Worm (Caenorhabditis elegans) whole organism, L2 larva: ENCODE results near the gene msp-49.
"Not testable (repeated sequence)": the region's sequence is repeated elsewhere in the genome, so short reads cannot be mapped to it uniquely, and the experiment has no call there.

Experiments
- C34F6.9 ChIP-seq: fragments of 150-350 bp; optimal IDR thresholded peaks from 2 replicates; lab custom pipeline; 2014; ENCODE audit warnings: missing biosample characterization, missing genetic modification characterization
- F13H6.1 ChIP-seq: sonication (generic microtip); optimal IDR thresholded peaks from 2 replicates; lab custom pipeline; 2016; ENCODE audit warnings: missing genetic modification characterization, missing compliant biosample characterization
- R02D3.7 ChIP-seq: fragments of 150-350 bp; optimal IDR thresholded peaks from 2 replicates; lab custom pipeline; 2014; ENCODE audit warnings: missing biosample characterization, missing genetic modification characterization
- Y55F3AM.14 ChIP-seq: fragments of 200-800 bp; sonication (Bioruptor generic); optimal IDR thresholded peaks from 2 replicates; lab custom pipeline; 2018; ENCODE audit warnings: mild to moderate bottlenecking, missing genetic modification characterization, missing compliant biosample characterization
- alr-1 ChIP-seq: fragments of 150-350 bp; optimal IDR thresholded peaks from 2 replicates; lab custom pipeline; 2014; ENCODE audit warnings: missing biosample characterization, missing genetic modification characterization
- aly-2 ChIP-seq: fragments of 150-350 bp; optimal IDR thresholded peaks from 2 replicates; lab custom pipeline; 2014; ENCODE audit warnings: missing biosample characterization, missing genetic modification characterization
- ceh-16 ChIP-seq: fragments of 150-350 bp; optimal IDR thresholded peaks from 2 replicates; lab custom pipeline; 2014; ENCODE audit warnings: missing biosample characterization, missing genetic modification characterization
- ceh-82 ChIP-seq: fragments of 150-350 bp; optimal IDR thresholded peaks from 2 replicates; lab custom pipeline; 2014; ENCODE audit warnings: missing biosample characterization, missing genetic modification characterization
- crh-2 ChIP-seq: sonication (generic microtip); optimal IDR thresholded peaks from 2 replicates; lab custom pipeline; 2017; ENCODE audit warnings: missing biosample characterization, missing genetic modification characterization
- dmd-4 ChIP-seq: sonication (generic microtip); optimal IDR thresholded peaks from 2 replicates; lab custom pipeline; 2017; ENCODE audit warnings: missing biosample characterization, missing genetic modification characterization
- elt-1 ChIP-seq: fragments of 150-350 bp; optimal IDR thresholded peaks from 2 replicates; lab custom pipeline; 2014; ENCODE audit warnings: missing biosample characterization, missing genetic modification characterization
- fos-1 ChIP-seq: fragments of 150-350 bp; optimal IDR thresholded peaks from 2 replicates; lab custom pipeline; 2014; ENCODE audit warnings: missing biosample characterization, missing genetic modification characterization
- gmeb-1 ChIP-seq: fragments of 150-350 bp; optimal IDR thresholded peaks from 2 replicates; lab custom pipeline; 2014; ENCODE audit warnings: missing biosample characterization, missing genetic modification characterization
- lin-13 ChIP-seq: fragments of 150-350 bp; optimal IDR thresholded peaks from 2 replicates; lab custom pipeline; 2014; ENCODE audit warnings: missing biosample characterization, missing genetic modification reagents, missing genetic modification characterization
- lin-39 ChIP-seq: fragments of 150-350 bp; optimal IDR thresholded peaks from 2 replicates; lab custom pipeline; 2014; ENCODE audit warnings: missing biosample characterization, missing genetic modification reagents, missing genetic modification characterization
- mbf-1 ChIP-seq: sonication (generic microtip); optimal IDR thresholded peaks from 2 replicates; lab custom pipeline; 2017; ENCODE audit warnings: missing biosample characterization, missing genetic modification characterization
- mdl-1 ChIP-seq, 2 experiments: fragments of 150-350 bp in 1 of 2; sonication (generic microtip) in 1 of 2; optimal IDR thresholded peaks; 2 replicates each; lab custom pipeline; 2017; ENCODE audit warnings: missing biosample characterization in 2 of 2, missing genetic modification characterization in 2 of 2
- nhr-10 ChIP-seq: sonication (generic microtip); optimal IDR thresholded peaks from 2 replicates; lab custom pipeline; 2017; ENCODE audit warnings: missing biosample characterization, missing genetic modification characterization
- nhr-11 ChIP-seq: fragments of 150-350 bp; optimal IDR thresholded peaks from 2 replicates; lab custom pipeline; 2014; ENCODE audit warnings: missing biosample characterization, missing genetic modification characterization
- nhr-12 ChIP-seq: fragments of 150-350 bp; optimal IDR thresholded peaks from 2 replicates; lab custom pipeline; 2014; ENCODE audit warnings: missing biosample characterization, missing genetic modification characterization
- nhr-25 ChIP-seq: fragments of 150-350 bp; sonication (generic microtip); optimal IDR thresholded peaks from 3 replicates; lab custom pipeline; 2014; ENCODE audit warnings: missing biosample characterization, missing genetic modification characterization
- nhr-77 ChIP-seq: fragments of 150-350 bp; optimal IDR thresholded peaks from 2 replicates; lab custom pipeline; 2014; ENCODE audit warnings: missing biosample characterization, missing genetic modification characterization
- peb-1 ChIP-seq: fragments of 150-350 bp; optimal IDR thresholded peaks from 2 replicates; lab custom pipeline; 2014; ENCODE audit warnings: missing biosample characterization, missing genetic modification characterization
- sem-4 ChIP-seq: fragments of 150-350 bp; optimal IDR thresholded peaks from 2 replicates; lab custom pipeline; 2014; ENCODE audit warnings: missing biosample characterization, missing genetic modification reagents, missing genetic modification characterization
- snpc-4 ChIP-seq: fragments of 150-350 bp; optimal IDR thresholded peaks from 2 replicates; lab custom pipeline; 2014; ENCODE audit warnings: missing biosample characterization, missing genetic modification characterization
- unc-55 ChIP-seq: fragments of 150-350 bp; sonication (generic microtip); optimal IDR thresholded peaks from 3 replicates; lab custom pipeline; 2014; ENCODE audit warnings: missing biosample characterization, missing genetic modification reagents, missing genetic modification characterization
- ztf-11 ChIP-seq: sonication (generic microtip); optimal IDR thresholded peaks from 2 replicates; lab custom pipeline; 2017; ENCODE audit warnings: missing biosample characterization, missing genetic modification characterization
- ztf-4 ChIP-seq: fragments of 150-350 bp; optimal IDR thresholded peaks from 2 replicates; lab custom pipeline; 2014; ENCODE audit warnings: missing biosample characterization, missing genetic modification characterization

Gene msp-49

DNA sequence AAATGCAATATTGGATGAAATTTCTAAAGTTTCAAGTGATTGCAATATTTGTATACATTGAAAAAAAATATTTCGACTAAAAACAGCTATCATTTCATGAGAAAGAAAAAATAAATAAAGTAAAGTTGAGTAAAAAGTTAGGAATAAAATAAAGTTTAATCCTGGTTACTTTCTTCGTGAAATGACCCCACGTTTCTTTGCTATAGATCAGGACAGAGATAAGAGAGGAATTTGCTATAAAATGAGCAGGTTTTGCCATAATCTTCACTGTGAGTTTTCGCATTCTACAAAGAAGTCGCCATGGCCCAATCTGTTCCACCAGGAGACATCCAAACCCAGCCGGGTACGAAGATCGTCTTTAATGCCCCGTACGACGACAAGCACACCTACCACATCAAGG is at the start of gene msp-49:
Gene msp-49, plus strand, starts transcription at position 301 of the 400 bp plus-strand sequence.
- TF ChIP-seq alr-1 (tag; lab: Kevin White, UChicago) (no peak), peb-1 (tag; lab: Kevin White, UChicago) (no peak), nhr-10 (tag; lab: Kevin White, UChicago) (no peak), mdl-1 (tag; optimal IDR thresholded peaks at IDR 0.05; lab: Kevin White, UChicago) (no peak), lin-39 (tag; lab: Kevin White, UChicago) (no peak), aly-2 (tag; lab: Kevin White, UChicago) (no peak), mbf-1 (tag; lab: Kevin White, UChicago) (no peak), sem-4 (tag; lab: Kevin White, UChicago) (no peak), crh-2 (tag; lab: Kevin White, UChicago) (no peak), elt-1 (tag; lab: Kevin White, UChicago) (no peak)
- TF ChIP-seq, all 48 proteins: peak for 0

DNA sequence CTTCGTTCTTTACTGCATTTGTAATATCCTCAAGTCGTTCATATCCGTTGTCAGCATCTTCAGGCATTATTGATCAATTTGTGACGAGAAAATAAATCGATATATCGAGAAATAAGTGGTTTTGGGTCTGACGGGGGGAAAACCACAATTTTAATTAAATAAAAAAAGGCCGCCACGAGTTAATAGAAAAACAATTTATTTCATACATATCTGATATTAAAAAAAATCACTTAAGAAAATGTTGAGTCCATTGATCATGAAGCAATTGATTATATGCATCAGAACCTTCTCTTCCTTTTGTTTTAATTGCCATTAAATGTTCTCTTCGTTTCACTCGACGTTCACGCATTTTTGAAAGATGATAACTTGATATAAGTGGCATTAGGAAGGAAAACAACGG is 45.8 kb upstream of the msp-49 start, which contains the start of gene F58A6.5:
Gene F58A6.5, minus strand, starts transcription at position 101 of the 400 bp plus-strand sequence.
- TF ChIP-seq F13H6.1, result no peak

DNA sequence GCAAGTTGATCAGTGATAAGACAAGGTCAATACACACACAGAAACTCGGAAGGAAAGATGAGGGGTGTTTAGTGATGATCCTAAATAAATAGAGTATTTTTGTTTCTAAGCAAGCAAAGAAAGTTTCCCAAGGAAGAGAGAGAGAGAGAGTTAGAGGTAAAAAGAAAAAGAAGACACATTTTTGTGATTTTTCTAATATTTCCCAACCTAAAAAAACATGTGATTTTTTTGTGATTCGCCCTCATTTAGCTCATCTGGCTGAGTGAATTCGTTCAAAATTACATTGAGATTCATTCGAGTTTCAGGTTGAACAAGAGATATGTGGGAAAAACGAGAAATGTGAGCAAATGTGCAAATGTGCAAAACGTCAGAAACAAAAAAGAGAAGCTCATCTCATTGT is 43.3 kb upstream of the msp-49 start, which contains the start of gene srb-16:
Gene srb-16, minus strand, starts transcription at position 101 of the 400 bp plus-strand sequence.
- TF ChIP-seq unc-55 (GFP tag; lab: Kevin White, UChicago), result no peak
- TF ChIP-seq ceh-82, result no peak
- TF ChIP-seq sem-4 (tag; lab: Kevin White, UChicago), result no peak
- no peak for TF ChIP-seq F13H6.1
- TF ChIP-seq snpc-4 (tag; lab: Kevin White, UChicago), result no peak
- TF ChIP-seq nhr-12 (tag; lab: Kevin White, UChicago), result no peak
- TF ChIP-seq, all 48 proteins: peak for 0

DNA sequence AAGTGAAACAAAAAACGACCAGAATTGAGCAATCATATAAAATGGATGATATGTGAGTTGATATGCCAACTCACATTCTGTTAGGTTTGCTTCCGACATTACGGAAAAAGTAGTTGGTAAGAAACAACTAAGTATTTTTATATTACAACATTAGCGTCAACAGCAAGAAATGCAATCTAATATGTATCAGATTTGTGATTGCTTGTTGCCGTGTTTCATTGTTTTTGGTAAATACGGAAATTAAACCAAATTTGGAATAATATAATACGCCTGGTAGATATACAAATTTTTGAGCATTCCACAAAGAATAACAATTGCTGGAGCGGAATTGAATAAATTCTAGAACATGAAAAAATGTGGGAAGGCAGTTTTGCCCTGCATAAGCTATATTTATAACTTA is 39.6 kb upstream of the msp-49 start, which contains the start of gene srb-12:
Gene srb-12, minus strand, starts transcription at position 101 of the 400 bp plus-strand sequence.
- TF ChIP-seq lin-39 (tag; lab: Kevin White, UChicago) (no peak), nhr-25 (tag; lab: Kevin White, UChicago) (no peak), ztf-4 (no peak), elt-1 (tag; lab: Kevin White, UChicago) (no peak)

DNA sequence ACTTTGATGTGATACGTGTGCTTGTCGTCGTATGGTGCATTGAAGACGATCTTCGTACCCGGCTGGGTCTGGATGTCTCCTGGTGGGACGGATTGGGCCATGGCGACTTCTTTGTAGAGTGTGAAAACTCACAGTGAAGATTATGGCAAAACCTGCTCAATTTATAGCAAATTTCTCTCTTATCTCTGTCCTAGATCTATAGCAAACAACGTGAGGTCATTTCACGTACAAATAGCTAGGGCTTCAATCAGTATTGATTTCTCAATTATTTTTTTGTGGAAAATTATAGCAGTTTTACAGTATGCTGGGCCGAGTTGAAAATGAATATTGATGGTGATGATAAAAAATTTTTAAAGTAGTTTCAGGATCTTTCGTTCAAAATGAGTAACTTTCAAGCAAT is 37.2 kb upstream of the msp-49 start, which contains the start of gene msp-45:
Gene msp-45, minus strand, starts transcription at position 101 of the 400 bp plus-strand sequence.
- no peak for TF ChIP-seq Y55F3AM.14 (GFP tag; lab: Kevin White, UChicago)
- TF ChIP-seq dmd-4 (tag; lab: Kevin White, UChicago), result no peak
- TF ChIP-seq R02D3.7 (tag; lab: Kevin White, UChicago), result no peak
- TF ChIP-seq lin-39 (tag; lab: Kevin White, UChicago), result no peak

DNA sequence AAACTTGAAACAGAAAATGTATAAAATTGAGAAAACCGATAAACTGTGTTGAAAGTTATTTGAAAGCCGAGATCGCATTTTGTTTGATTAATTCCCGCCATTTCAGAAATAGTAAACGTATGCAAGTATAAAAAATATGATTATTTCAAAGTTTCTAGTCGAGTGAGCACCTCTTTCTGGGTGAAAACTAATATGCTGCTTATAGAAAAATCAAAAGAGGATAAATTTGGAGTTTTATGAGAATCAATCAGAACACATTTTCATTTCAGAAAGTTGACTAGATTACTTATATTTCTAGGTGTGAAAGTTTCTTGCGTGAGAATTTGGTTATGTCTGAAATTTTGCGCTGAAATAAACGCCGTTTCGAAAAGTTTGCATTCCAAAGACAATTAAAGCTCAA is 36.6 kb upstream of the msp-49 start, which contains the start of gene srb-13:
Gene srb-13, minus strand, starts transcription at position 101 of the 400 bp plus-strand sequence.
- TF ChIP-seq ceh-82 (no peak), alr-1 (tag; lab: Kevin White, UChicago) (no peak), ztf-11 (tag; lab: Kevin White, UChicago) (no peak), snpc-4 (tag; lab: Kevin White, UChicago) (no peak), F13H6.1 (no peak), elt-1 (tag; lab: Kevin White, UChicago) (no peak), fos-1 (tag; lab: Kevin White, UChicago) (no peak), ceh-16 (tag; lab: Kevin White, UChicago) (no peak), lin-13 (GFP tag; lab: Kevin White, UChicago) (no peak), mdl-1 (tag; optimal IDR thresholded peaks at IDR 0.05; lab: Kevin White, UChicago) (no peak)

DNA sequence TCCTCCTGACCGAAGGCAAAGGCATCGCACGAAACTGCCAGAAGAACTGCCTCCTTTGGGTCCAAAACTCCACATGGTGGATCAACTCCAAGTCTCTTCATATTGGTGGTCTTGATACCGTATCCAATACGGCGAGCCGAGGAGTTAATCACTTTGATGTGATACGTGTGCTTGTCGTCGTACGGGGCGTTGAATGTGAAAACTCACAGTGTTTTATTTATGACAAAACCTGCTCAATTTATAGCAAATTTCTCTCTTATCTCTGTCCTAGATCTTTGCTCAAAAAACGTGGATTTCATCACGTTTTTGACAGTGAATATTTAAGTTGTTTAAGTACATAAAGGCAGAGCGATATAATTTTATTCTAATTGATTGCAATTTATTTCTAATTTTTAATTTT is 35.4 kb upstream of the msp-49 start, which contains the start of gene F58A6.9:
Gene F58A6.9, minus strand, starts transcription at position 101 of the 400 bp plus-strand sequence.
- TF ChIP-seq gmeb-1 (tag; lab: Kevin White, UChicago); aly-2 (tag; lab: Kevin White, UChicago); nhr-11: not testable (repeated sequence)

DNA sequence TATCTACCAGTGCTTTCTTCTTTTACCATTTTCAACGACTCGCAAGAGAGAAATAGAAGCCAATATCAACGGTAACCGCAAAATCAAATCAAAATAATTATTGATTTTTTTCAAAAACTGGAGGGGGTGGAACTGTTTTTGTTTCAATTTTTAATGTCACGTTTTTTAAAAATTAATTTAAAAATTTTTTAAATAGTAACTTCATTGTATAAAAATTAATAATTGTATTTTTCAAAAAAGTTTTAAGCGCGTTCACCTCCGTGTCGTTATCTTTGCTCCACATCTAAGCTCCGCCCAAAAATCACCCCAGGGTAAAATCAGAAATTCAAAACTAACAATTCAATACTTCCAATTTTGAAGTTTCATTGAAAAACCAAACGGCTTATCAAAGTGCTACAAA is 33.1 kb upstream of the msp-49 start, which contains the start of gene C27D6.11:
Gene C27D6.11, minus strand, starts transcription at position 101 of the 400 bp plus-strand sequence.
- TF ChIP-seq C34F6.9, result no peak
- TF ChIP-seq nhr-77 (tag; lab: Kevin White, UChicago), result no peak
